Worm (Caenorhabditis elegans): ENCODE data around the gene clec-264.

DNA sequence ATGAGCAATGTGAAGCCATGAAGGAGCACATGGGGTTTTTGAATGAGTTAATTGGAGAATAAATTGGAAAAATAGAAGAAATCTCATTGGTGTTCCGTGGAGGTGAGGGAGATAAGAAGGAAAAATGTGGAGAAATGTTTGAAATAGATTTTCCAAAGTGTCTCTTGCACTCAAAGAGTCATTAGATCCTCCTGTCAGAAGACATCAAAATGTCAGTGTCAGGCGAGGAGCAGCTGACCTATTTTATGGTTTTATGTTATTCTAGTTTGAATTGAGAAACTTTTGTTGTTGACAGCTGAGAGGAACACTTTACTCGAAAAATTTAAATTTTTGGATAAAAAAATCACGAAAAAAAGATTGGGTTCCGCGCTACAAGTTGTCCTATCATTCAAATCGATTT, at the start of gene clec-264:
- TF ChIP-seq B0019.2 (GFP tag; conservative IDR thresholded peaks at IDR 0.05), result no peak
- no peak for TF ChIP-seq madf-6 (GFP tag; IDR thresholded peaks at IDR 0.05)
- TF ChIP-seq hlh-12 (tag; optimal IDR thresholded peaks at IDR 0.05), result no peak
- no peak for TF ChIP-seq F55B11.4 (tag; optimal IDR thresholded peaks at IDR 0.05; ENCODE audit: borderline replicate concordance, insufficient read depth)
- TF ChIP-seq ztf-25 (GFP tag; IDR thresholded peaks at IDR 0.05), result no peak
- TF ChIP-seq rpc-1 (optimal IDR thresholded peaks at IDR 0.05), result no peak
- no peak for TF ChIP-seq rpc-1 (tag; optimal IDR thresholded peaks at IDR 0.05)
- no peak for TF ChIP-seq unc-62 (GFP tag; optimal IDR thresholded peaks at IDR 0.05)
- TF ChIP-seq efl-1 (GFP tag; optimal IDR thresholded peaks at IDR 0.05), result no peak
- TF ChIP-seq ztf-22 (GFP tag; optimal IDR thresholded peaks at IDR 0.05), result no peak
- no peak for TF ChIP-seq sdz-38 (tag; optimal IDR thresholded peaks at IDR 0.05)
- TF ChIP-seq him-1 (tag; optimal IDR thresholded peaks at IDR 0.05), result no peak
- TF ChIP-seq ama-1 (optimal IDR thresholded peaks at IDR 0.05), result no peak
- no peak for TF ChIP-seq ama-1 (GFP tag; optimal IDR thresholded peaks at IDR 0.05)
